Fruit fly (Drosophila melanogaster): ENCODE results near the gene CG34001.
A peak's percentile ranks its signal among the peaks of the same experiment; 100 is the strongest.

- TF ChIP-seq net (GFP tag; optimal IDR thresholded peaks at IDR 0.05) (peak; percentile 59), Lpt (GFP tag; optimal IDR thresholded peaks at IDR 0.05) (peak; percentile 62), OdsH (GFP tag; optimal IDR thresholded peaks at IDR 0.05) (peak; percentile 31), CG6854 (GFP tag; optimal IDR thresholded peaks at IDR 0.05) (peak; percentile 79), CG16779 (tag; optimal IDR thresholded peaks at IDR 0.05) (peak; percentile 76), Eip93F (GFP tag; optimal IDR thresholded peaks at IDR 0.05) (peak; percentile 71), CG10669 (GFP tag; optimal IDR thresholded peaks at IDR 0.05) (peak; percentile 66), Hr38 (GFP tag; optimal IDR thresholded peaks at IDR 0.05) (no peak), CG11902 (GFP tag; optimal IDR thresholded peaks at IDR 0.05) (no peak), CG4318 (GFP tag; optimal IDR thresholded peaks at IDR 0.05) (no peak), CG31627 (GFP tag; optimal IDR thresholded peaks at IDR 0.05) (no peak), Blimp-1 (GFP tag; optimal IDR thresholded peaks at IDR 0.05) (peak; percentile 26)
These were observed 44.9 kb downstream of the CG34001 start for dm6 chr3L:10675635-10676393.
